Worm (Caenorhabditis elegans) whole organism, L3 larva: ENCODE data around the gene F59B10.6.

ENCODE experiments used
- egl-5 ChIP-seq: fragments of 150-350 bp; optimal IDR thresholded peaks from 2 replicates; lab custom pipeline; 2017; ENCODE audit warnings: missing biosample characterization, missing genetic modification reagents, missing genetic modification characterization, inconsistent platforms
- eor-1 ChIP-seq, 2 experiments: fragments of 150-350 bp; optimal IDR thresholded peaks; 2 replicates each; lab custom pipeline; 2014 to 2018; ENCODE audit warnings: missing biosample characterization in 2 of 2, missing genetic modification characterization in 2 of 2
- nhr-28 ChIP-seq: fragments of 150-350 bp; optimal IDR thresholded peaks from 2 replicates; lab custom pipeline; 2014; ENCODE audit warnings: missing biosample characterization, missing genetic modification characterization
- nhr-77 ChIP-seq: fragments of 150-350 bp; optimal IDR thresholded peaks from 2 replicates; lab custom pipeline; 2014; ENCODE audit warnings: missing biosample characterization, missing genetic modification characterization
- sea-2 ChIP-seq: fragments of 150-350 bp; sonication (generic microtip); optimal IDR thresholded peaks from 4 replicates; lab custom pipeline; 2014; ENCODE audit warnings: missing biosample characterization, missing genetic modification reagents, missing genetic modification characterization
- unc-62 ChIP-seq: fragments of 150-350 bp; sonication (generic microtip); optimal IDR thresholded peaks from 4 replicates; lab custom pipeline; 2014; ENCODE audit warnings: missing biosample characterization, missing genetic modification reagents, missing genetic modification characterization
- zag-1 ChIP-seq: fragments of 150-350 bp; optimal IDR thresholded peaks from 2 replicates; lab custom pipeline; 2014; ENCODE audit warnings: missing biosample characterization, missing genetic modification characterization
- ztf-11 ChIP-seq: fragments of 150-350 bp; optimal IDR thresholded peaks from 2 replicates; lab custom pipeline; 2014; ENCODE audit warnings: missing biosample characterization, missing genetic modification characterization

ce11 chrII:10569498-10569897, 45.2 kb upstream of the F59B10.6 start:
- no peak for TF ChIP-seq egl-5 (tag; lab: Kevin White, UChicago)
- TF ChIP-seq zag-1 (tag; lab: Kevin White, UChicago): no peak
- no peak for TF ChIP-seq eor-1 (tag; optimal IDR thresholded peaks at IDR 0.05; lab: Kevin White, UChicago)
- no peak for TF ChIP-seq ztf-11 (tag; lab: Kevin White, UChicago)
- TF ChIP-seq nhr-28: no peak
- TF ChIP-seq nhr-77 (tag; lab: Kevin White, UChicago): no peak
- TF ChIP-seq unc-62 (GFP tag; lab: Kevin White, UChicago): no peak
- no peak for TF ChIP-seq sea-2 (GFP tag; lab: Kevin White, UChicago)
